Fruit fly (Drosophila melanogaster): Measurements from ENCODE around the gene Tep3.

Gene Tep3

DNA sequence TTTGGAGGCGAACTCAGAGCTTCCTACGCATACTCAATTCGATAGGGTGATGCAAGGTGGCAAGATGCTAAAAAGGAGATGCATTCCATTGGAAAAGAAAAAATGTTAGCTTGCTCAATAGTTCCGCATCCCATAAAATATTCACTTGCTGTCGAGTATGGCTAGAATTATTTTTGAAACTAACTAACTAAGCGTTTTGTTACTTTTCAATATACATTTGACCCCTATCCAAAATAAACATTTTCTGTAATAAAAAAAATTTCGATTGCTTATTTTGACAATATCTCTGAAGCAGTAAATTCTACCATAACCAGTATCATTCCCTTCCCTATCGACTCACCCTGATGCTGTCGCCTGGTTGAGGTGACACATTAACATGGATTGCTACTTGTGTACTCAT, 929 bp downstream of the Tep3 start (continued):
- TF ChIP-seq CG2199 (GFP tag; IDR thresholded peaks at IDR 0.05), result no peak
- no peak for TF ChIP-seq ro (GFP tag; IDR thresholded peaks at IDR 0.05)
- no peak for TF ChIP-seq mld (GFP tag; IDR thresholded peaks at IDR 0.05; ENCODE audit: partially characterized antibody)
- TF ChIP-seq CG12155 (GFP tag; optimal IDR thresholded peaks at IDR 0.05), result no peak
- TF ChIP-seq sd (tag; optimal IDR thresholded peaks at IDR 0.05), result peak; percentile 19
- peak; percentile 26 for TF ChIP-seq Oli (tag; optimal IDR thresholded peaks at IDR 0.05)
- peak; percentile 40; the same call in 1 of the 2 replicates for TF ChIP-seq CG11247 (GFP tag; IDR thresholded peaks at IDR 0.05)
- TF ChIP-seq bcd (GFP tag; optimal IDR thresholded peaks at IDR 0.05), result peak; percentile 19
- peak; percentile 46 for TF ChIP-seq CG2120 (GFP tag; optimal IDR thresholded peaks at IDR 0.05)
- TF ChIP-seq D (optimal IDR thresholded peaks at IDR 0.05), result no peak
- TF ChIP-seq D (GFP tag; optimal IDR thresholded peaks at IDR 0.05), result no peak
- TF ChIP-seq Gug (GFP tag; IDR thresholded peaks at IDR 0.05), result no peak
- peak; percentile 23 for TF ChIP-seq lab (GFP tag; optimal IDR thresholded peaks at IDR 0.05)
- no peak for TF ChIP-seq sisA (GFP tag; IDR thresholded peaks at IDR 0.05)

DNA sequence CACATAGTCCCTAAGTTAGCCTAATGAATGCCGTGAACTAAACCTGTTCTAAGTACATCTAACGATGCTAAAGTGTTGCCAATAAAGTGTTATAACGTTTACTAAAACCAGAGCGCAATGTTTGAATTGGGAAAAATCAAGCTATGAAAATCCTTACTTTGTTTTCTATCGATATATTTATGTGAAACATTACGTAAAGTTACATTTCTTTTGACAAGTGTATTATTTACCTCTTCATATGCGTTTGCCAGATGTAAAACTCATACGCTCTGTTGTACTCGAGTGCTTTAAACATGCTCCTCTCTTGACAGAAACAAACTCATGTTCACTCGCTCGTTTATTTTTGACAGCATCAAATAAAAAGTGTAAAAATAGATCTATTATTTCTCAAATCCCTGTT, 8.0 kb downstream of the Tep3 start, which contains the start of gene Ntl:
Gene Ntl, plus strand, starts transcription at position 301 of the 400 bp plus-strand sequence.
- no peak for TF ChIP-seq H15 (GFP tag; IDR thresholded peaks at IDR 0.05)
- no peak for TF ChIP-seq Mes4 (GFP tag; optimal IDR thresholded peaks at IDR 0.05)
- TF ChIP-seq sima (GFP tag; optimal IDR thresholded peaks at IDR 0.05), result no peak
- TF ChIP-seq psq (GFP tag; optimal IDR thresholded peaks at IDR 0.05), result no peak
- TF ChIP-seq CG32767 (GFP tag; IDR thresholded peaks at IDR 0.05), result no peak
- no peak for TF ChIP-seq Antp (GFP tag; optimal IDR thresholded peaks at IDR 0.05)
- no peak for TF ChIP-seq CG9817 (tag; optimal IDR thresholded peaks at IDR 0.05)
- TF ChIP-seq CG4360 (GFP tag; IDR thresholded peaks at IDR 0.05), result no peak
- TF ChIP-seq sug (tag; optimal IDR thresholded peaks at IDR 0.05), result no peak
- TF ChIP-seq CG8478 (optimal IDR thresholded peaks at IDR 0.05), result no peak
- no peak for TF ChIP-seq CG10462 (GFP tag; optimal IDR thresholded peaks at IDR 0.05)

DNA sequence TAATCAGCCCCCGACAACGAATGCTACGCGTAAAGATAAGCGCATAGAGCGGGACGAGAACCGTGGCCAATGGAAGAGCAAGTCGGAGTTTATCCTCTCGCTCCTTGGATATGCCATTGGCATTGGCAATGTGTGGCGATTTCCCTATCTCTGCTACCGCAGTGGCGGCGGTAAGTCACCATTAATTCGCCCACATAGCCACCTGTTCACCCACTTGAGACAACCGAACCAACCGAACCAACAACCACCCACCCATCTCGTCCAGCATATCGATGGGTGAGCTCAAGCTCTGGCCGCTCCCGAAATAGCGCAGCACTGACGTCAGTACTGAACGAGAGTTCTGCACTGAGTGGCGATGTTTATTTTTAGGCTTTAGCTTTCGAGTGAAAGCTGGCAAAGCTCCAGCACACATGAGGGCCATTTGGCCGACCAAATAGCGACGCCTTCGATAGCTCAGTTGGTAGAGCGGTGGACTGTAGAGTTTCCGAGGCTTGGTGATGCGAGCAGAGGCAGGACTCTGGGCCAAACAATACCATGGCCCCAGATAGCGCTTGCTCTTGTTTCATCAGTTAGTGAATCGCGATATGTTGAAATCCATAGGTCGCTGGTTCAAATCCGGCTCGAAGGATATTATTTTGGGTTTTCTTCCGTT, 8.6 kb downstream of the Tep3 start:
- TF ChIP-seq kah (GFP tag; optimal IDR thresholded peaks at IDR 0.05) (peak; percentile 84), Hr51 (GFP tag; optimal IDR thresholded peaks at IDR 0.05) (no peak), CG6272 (GFP tag; IDR thresholded peaks at IDR 0.05) (no peak), Med (GFP tag) (no peak), Eip74EF (GFP tag; optimal IDR thresholded peaks at IDR 0.05) (no peak), yki (optimal IDR thresholded peaks at IDR 0.05) (no peak), B-H1 (GFP tag; IDR thresholded peaks at IDR 0.05) (no peak), CG14710 (tag; optimal IDR thresholded peaks at IDR 0.05) (no peak), CG18619 (GFP tag; optimal IDR thresholded peaks at IDR 0.05) (no peak), CG6654 (GFP tag; optimal IDR thresholded peaks at IDR 0.05) (no peak), CG3847 (GFP tag; IDR thresholded peaks at IDR 0.05) (0 out of 2 replicates have a peak, but pooled peaks have one; percentile 6), Max (GFP tag; optimal IDR thresholded peaks at IDR 0.05) (no peak), abd-A (tag; optimal IDR thresholded peaks at IDR 0.05) (no peak), Rfx (GFP tag; IDR thresholded peaks at IDR 0.05) (no peak), CG11695 (GFP tag; IDR thresholded peaks at IDR 0.05) (no peak), sr (GFP tag; IDR thresholded peaks at IDR 0.05) (peak; percentile 77; the same call in 2 of the 3 replicates), CG2120 (GFP tag; optimal IDR thresholded peaks at IDR 0.05) (no peak), hkb (optimal IDR thresholded peaks at IDR 0.05) (no peak), hkb (GFP tag; IDR thresholded peaks at IDR 0.05) (no peak), lab (GFP tag; optimal IDR thresholded peaks at IDR 0.05) (no peak), ranshi (GFP tag; IDR thresholded peaks at IDR 0.05) (no peak), Gsc (GFP tag; IDR thresholded peaks at IDR 0.05) (no peak), CG8281 (tag; optimal IDR thresholded peaks at IDR 0.05) (no peak), CG6813 (GFP tag; optimal IDR thresholded peaks at IDR 0.05) (no peak), CG10654 (GFP tag; optimal IDR thresholded peaks at IDR 0.05) (no peak), vfl (GFP tag; optimal IDR thresholded peaks at IDR 0.05) (no peak), Neu2 (GFP tag; optimal IDR thresholded peaks at IDR 0.05; ENCODE audit: borderline replicate concordance) (no peak)

Measured in whole organism, embryonic.